Worm (Caenorhabditis elegans): Measurements from ENCODE around the gene gmeb-3.

DNA sequence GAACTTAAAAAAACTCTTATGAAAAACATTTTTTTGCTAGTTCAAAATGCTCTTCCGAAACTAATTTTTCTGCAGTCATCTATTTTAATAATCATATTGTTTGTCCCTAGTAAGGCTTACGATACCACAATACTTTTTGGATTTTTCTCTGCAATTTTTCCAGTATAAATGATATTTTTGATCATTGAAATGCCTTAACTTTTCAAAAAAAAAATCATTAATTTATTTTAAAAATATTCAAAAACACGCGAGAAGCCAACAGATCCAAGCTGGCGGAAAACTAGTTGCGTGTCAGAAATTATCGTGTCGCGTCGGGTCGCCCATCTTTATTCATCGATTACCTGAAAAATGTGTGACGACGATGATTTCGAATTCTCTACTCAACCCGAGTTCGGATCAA is at the start of gene gmeb-3:
- no peak for TF ChIP-seq tbx-37 (GFP tag; conservative IDR thresholded peaks at IDR 0.05)
- no peak for TF ChIP-seq flt-1 (GFP tag; IDR thresholded peaks at IDR 0.05)
- TF ChIP-seq ceh-13 (GFP tag; optimal IDR thresholded peaks at IDR 0.05) = no peak
- TF ChIP-seq ama-1 (optimal IDR thresholded peaks at IDR 0.05) = no peak
- TF ChIP-seq pes-1 (GFP tag; IDR thresholded peaks at IDR 0.05) = no peak
- TF ChIP-seq F13C5.2 (tag; optimal IDR thresholded peaks at IDR 0.05) = no peak
- no peak for TF ChIP-seq sea-1 (GFP tag; conservative IDR thresholded peaks at IDR 0.05)
- no peak for TF ChIP-seq ceh-36 (tag; optimal IDR thresholded peaks at IDR 0.05)
- TF ChIP-seq scrt-1 (GFP tag; IDR thresholded peaks at IDR 0.05) = no peak
